Worm (Caenorhabditis elegans) whole organism, late embryonic: ENCODE data around the gene end-1.

ENCODE experiments used
- dmd-4 ChIP-seq: sonication (generic microtip); optimal IDR thresholded peaks from 2 replicates; lab custom pipeline; 2016; ENCODE audit warnings: borderline replicate concordance, missing genetic modification characterization, missing compliant biosample characterization
- hlh-15 ChIP-seq: sonication (generic microtip); optimal IDR thresholded peaks from 2 replicates; lab custom pipeline; 2016; ENCODE audit warnings: missing genetic modification characterization, missing compliant biosample characterization
- nhr-11 ChIP-seq: fragments of 150-350 bp; optimal IDR thresholded peaks from 2 replicates; lab custom pipeline; 2014; ENCODE audit warnings: missing biosample characterization, missing genetic modification characterization
- nhr-232 ChIP-seq: sonication (generic microtip); optimal IDR thresholded peaks from 2 replicates; lab custom pipeline; 2016; ENCODE audit warnings: missing genetic modification characterization, missing compliant biosample characterization
- pat-9 ChIP-seq: fragments of 200-800 bp; sonication (Bioruptor generic); optimal IDR thresholded peaks from 2 replicates; lab custom pipeline; 2018; ENCODE audit warnings: mild to moderate bottlenecking, missing genetic modification characterization, moderate library complexity, missing compliant biosample characterization
- pqm-1 ChIP-seq: sonication (generic microtip); optimal IDR thresholded peaks from 2 replicates; lab custom pipeline; 2016; ENCODE audit warnings: missing genetic modification characterization, missing compliant biosample characterization
- ref-2 ChIP-seq: sonication (generic microtip); optimal IDR thresholded peaks from 2 replicates; lab custom pipeline; 2016; ENCODE audit warnings: missing genetic modification characterization, missing compliant biosample characterization

DNA sequence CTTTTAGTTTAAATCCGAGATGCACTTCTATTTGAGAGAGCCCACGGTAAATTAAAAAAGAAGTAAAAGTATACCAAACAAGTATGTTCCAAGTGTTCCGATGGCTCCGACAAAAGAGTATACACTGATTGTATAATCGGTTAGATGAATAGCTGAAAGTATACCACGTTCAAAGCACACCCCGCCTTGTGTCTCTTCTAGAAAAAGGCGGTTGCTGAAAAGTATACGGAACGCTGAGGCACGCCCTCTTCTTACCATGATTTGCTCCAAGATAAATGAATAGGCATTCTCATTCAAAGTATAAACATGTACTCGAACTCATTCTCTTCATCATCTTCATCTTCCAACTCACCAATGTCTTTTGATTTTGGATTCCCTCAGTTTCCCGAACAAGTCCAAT lies 29.5 kb downstream of the end-1 start, which contains the start of gene end-3:
- TF ChIP-seq ref-2 (tag; lab: Kevin White, UChicago) (no peak), hlh-15 (no peak), pqm-1 (tag; lab: Kevin White, UChicago) (no peak), dmd-4 (tag; lab: Kevin White, UChicago) (no peak), nhr-232 (no peak), pat-9 (tag; lab: Kevin White, UChicago) (no peak), nhr-11 (tag; lab: Kevin White, UChicago) (no peak)
